Fruit fly (Drosophila melanogaster): ENCODE results near the gene CG15594.

DNA sequence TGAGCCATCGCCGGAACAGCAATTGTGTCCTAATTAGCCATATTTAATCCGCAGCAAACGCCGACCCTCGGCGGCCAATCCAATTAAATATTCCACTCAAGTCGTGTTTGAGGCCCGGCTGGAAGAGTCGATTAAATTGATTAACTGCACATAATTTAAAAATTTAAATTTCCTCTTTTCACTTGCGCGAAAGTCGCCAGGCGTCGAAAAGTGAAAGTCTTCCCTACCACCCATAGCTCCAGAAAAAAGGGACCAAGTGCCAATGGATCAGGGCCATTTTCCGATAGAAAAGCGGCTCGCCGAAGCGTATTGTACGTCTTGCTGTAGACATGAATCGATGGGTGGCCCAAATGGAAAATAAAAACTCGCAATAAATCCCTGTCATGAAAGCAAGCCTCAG, 49.9 kb downstream of the CG15594 start:
- TF ChIP-seq fd59A (GFP tag; optimal IDR thresholded peaks at IDR 0.05) (no peak), Lpt (GFP tag; optimal IDR thresholded peaks at IDR 0.05) (no peak), Eip78C (GFP tag) (no peak), OdsH (GFP tag; optimal IDR thresholded peaks at IDR 0.05) (no peak)

All from whole organism, prepupa.